Worm (Caenorhabditis elegans): ENCODE results near the gene wrt-1.

wrt-1 gene

DNA sequence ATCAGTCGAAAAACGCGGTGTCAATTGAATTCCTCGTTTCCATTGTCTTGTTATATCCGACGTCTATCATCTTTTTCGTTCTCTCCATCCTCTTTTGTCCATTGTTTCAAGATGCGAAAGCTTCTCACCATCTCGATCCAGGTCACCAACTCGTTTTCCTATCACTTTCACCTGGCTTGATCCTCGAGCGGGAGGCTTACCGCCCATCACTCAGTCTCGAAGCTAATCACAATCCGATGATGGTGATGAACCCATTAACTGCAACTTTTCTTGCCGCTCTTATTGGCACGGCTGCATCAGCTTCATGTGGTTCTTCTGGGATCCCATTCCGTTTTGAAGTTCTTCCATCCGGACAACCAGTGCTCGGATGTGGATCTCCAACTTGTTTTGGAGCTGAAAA is at the start of gene wrt-1:
TSS of gene wrt-1 (plus strand) at position 53 of the 400 bp plus-strand sequence.
- no peak for TF ChIP-seq unc-62 (GFP tag; optimal IDR thresholded peaks at IDR 0.05)

DNA sequence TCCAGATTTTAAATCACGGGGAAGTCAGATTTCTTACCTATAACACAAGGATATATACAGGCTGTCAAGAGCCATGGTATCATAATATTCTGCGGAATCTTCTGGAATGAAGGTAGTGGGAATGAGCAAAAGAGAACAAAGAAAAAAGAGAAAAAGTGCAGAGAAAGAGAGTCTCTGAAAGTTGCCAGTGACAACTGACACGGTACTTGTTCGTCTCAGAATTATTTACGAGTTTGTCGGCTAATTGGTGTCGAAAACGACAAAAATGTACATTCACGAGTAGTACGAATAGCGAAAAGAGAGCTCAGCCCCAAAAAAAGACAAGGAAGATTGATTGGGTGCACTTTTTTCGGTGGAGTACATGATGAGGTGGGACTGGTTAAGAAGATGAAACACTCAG is 47.8 kb upstream of the wrt-1 start, which contains the start of gene cah-2:
TSS of gene cah-2 (minus strand) at position 101 of the 400 bp plus-strand sequence.
- TF ChIP-seq unc-62 (GFP tag; optimal IDR thresholded peaks at IDR 0.05), result no peak

DNA sequence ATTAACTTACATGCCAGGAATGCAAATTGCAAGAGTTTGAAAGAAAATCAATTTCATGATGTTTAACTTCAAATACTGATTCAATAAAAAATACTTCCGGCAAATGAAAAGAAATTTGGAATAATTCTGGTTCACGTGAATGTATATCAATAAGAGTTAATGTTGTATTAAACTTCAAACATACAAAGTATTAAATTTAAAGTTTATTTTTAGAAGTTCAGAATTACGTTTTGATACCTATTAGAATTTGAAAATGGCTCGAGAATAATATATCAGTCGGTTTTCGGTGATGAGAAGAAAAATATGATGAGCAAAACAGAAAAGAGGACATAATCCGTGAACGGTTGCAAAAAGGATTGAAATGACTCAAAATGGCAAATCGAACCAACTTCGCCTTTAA is 41.2 kb upstream of the wrt-1 start, which contains the start of gene D1022.9:
TSS of gene D1022.9 (minus strand) at position 101 of the 400 bp plus-strand sequence.
- TF ChIP-seq unc-62 (GFP tag; optimal IDR thresholded peaks at IDR 0.05), result no peak

DNA sequence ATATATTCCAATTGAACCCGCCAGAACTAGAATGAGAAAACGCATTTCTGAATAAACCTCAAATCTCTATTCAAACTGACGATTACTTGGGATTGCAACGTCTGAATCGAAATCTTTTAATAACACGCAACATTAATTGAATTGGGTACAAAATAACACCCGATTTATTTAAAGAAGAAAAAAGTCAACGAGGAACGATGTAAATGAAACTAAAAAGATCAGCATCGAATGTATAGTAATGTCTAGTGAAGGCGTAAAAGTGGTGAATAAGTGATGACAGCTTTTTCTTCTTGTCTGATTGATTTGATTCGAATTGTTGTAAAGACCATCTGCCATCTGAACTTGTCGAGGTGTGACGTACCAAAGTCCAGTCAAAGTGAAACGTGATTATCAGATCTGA is 37.2 kb upstream of the wrt-1 start, which contains the start of gene nas-23:
TSS of gene nas-23 (minus strand) at position 101 of the 400 bp plus-strand sequence.
- no peak for TF ChIP-seq unc-62 (GFP tag; optimal IDR thresholded peaks at IDR 0.05)

DNA sequence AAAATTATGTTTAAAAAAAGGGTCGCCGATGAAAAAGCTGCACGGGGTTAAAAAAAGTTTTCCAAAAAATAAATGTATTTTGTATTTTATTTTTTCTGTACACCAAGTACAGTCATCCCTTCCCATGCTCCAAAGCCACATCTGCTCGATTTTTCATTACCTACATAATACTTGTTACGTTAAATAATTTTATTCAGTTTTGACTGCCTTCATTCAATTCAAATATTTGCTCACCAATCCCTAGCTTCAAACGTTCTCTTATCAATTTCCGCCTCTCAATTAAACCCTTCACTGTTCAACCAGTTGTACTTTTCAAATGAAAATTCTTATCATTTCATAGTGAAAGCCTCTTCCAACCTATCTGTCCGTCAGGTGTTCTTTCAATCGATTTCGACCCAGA is 36.6 kb upstream of the wrt-1 start, which contains the start of gene R10H1.1:
TSS of gene R10H1.1 (plus strand) at position 301 of the 400 bp plus-strand sequence.
- no peak for TF ChIP-seq unc-62 (GFP tag; optimal IDR thresholded peaks at IDR 0.05)

DNA sequence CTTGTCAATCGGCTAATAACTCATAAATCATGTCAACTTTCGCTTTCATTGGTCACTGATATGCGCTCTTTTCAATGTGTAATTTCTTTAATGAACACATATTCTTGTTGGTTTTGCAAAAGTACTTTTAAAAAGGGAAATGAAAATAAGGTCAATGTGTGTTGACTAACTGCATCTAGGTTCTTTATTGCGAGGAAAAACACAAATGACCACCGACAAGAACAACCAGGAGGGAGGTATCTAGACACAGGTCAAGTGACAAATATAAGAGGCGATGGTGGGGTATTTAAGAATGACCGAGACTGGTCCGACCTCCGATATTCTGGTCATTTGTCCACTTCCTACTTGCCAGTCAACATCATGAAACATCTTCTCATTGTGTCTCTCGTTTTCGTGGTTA is 34.7 kb upstream of the wrt-1 start, which contains the start of gene spi-1:
TSS of gene spi-1 (plus strand) at position 178 of the 400 bp plus-strand sequence.
- no peak for TF ChIP-seq unc-62 (GFP tag; optimal IDR thresholded peaks at IDR 0.05)

DNA sequence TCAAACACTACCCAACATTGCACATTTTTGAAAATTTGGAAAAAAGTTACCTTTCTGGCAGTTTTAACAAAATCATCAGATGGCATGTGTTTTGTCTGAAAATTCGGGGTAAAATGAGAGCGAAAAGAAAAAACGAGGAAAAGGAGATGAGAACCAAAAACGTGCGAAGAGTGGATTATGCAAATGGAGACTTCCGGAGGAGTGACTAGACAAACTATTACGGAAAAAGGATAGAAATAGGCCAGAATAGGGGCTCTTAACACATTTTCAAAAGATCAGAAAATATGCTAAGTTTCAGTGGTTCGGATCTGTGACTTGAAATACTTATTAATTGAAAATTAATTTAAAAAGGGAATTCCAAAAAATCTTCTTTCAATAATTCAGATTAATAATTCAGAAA is 31.4 kb upstream of the wrt-1 start, which contains the start of gene srab-14:
TSS of gene srab-14 (minus strand) at position 101 of the 400 bp plus-strand sequence.
- TF ChIP-seq unc-62 (GFP tag; optimal IDR thresholded peaks at IDR 0.05), result no peak

DNA sequence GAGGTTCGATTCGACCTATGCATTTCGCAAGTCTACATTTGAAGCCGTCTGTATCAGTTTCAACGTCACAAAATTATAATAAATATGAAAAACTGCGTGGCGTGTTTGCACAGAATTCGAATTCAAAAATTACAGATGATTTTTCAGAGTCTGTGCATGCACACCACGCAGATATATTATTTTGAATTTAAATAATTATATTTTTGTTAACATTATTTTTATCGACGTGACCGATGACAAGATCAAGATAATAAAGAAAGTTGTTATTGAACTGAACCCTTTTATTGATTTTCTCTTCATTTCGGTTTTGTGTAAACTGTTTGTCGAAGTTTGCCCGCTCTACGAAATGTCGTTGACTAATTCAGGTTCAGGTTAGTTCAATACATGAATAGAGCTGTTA is 25.8 kb upstream of the wrt-1 start, which contains the start of gene C28F5.1:
TSS of gene C28F5.1 (plus strand) at position 301 of the 400 bp plus-strand sequence.
- no peak for TF ChIP-seq unc-62 (GFP tag; optimal IDR thresholded peaks at IDR 0.05)

DNA sequence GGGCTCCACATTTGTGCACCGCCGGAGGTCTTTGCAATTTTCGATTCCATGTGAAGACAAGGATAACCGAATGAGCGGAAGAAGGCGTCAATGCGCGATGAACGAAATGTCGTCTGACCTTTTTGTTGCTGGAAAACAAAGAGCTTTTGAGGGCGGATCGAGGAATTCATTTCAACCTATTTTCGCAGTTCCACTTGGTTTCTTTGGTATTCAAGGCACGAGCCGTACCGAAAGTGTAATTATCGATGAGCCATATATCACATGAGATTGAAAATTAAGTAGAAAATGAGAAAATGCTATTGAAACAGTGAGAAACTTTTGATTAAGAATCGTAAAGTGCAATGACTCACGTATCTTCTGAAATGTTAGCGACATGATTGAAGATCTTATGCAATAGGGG is 11.6 kb upstream of the wrt-1 start, which contains the start of gene glb-9:
TSS of gene glb-9 (minus strand) at position 101 of the 400 bp plus-strand sequence.
- no peak for TF ChIP-seq unc-62 (GFP tag; optimal IDR thresholded peaks at IDR 0.05)

DNA sequence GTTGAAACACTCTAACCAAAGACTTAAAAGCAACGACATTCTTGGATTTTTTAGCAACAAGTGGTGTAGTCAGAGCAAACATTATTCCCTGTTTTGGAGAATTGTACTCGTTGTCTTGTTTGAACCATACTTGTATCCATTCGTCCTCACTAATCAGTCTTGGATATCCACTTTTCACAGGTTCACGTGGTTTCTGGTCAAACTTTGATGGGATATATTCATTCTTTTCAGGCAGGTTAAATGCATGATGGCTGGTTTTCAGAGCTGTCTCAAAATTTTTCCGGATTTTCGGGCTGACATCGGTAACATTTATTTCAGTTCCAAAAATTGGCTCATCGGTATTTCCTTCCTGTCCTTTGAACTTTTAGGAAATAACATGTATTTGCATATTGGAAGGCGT is 9.4 kb upstream of the wrt-1 start:
- no peak for TF ChIP-seq unc-62 (GFP tag; optimal IDR thresholded peaks at IDR 0.05)

DNA sequence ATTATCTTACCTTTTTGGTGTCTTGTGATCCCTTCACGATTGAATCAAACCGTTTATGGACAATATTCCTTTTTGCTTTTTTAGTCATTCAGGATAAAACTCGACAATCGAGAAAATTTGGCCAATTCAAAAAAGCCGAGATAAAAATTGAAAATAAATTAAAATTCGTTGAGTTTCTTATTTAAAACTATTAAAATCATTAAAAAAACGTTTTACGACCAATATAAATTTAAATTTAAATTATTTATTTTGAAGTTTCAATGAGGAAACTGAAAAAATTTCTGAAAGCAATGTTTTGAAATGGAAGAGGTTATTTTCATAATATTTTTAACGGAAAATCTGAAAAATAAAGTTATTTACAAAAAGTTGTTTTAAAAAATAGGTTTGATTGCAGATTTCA is 7.5 kb upstream of the wrt-1 start, which contains the start of gene ZK1290.15:
TSS of gene ZK1290.15 (plus strand) at position 301 of the 400 bp plus-strand sequence.
- no peak for TF ChIP-seq unc-62 (GFP tag; optimal IDR thresholded peaks at IDR 0.05)

DNA sequence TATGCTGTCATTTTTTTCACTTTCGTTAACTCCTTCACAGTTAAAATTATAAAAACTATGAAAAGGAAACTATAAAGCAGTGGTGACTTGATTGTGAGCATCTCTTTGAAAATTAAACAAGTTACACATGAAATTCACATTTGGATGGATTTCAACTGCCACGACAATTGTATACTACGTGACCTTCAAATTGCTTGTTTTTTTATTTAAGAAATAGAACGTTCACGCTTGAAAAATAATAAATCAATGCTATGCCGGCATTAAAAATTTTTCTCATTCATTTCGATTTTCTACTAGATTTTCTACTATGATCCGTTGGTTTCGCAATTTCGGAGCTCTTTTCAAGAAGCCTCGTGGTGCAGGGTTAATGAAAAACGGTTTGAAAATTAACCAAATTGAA is 5.3 kb upstream of the wrt-1 start, which contains the start of the genes ZK1290.7 and rnh-1.1:
TSS of gene ZK1290.7 (minus strand) at position 101 of the 400 bp plus-strand sequence.
TSS of gene rnh-1.1 (plus strand) at position 281 of the 400 bp plus-strand sequence.
- TF ChIP-seq unc-62 (GFP tag; optimal IDR thresholded peaks at IDR 0.05), result no peak

DNA sequence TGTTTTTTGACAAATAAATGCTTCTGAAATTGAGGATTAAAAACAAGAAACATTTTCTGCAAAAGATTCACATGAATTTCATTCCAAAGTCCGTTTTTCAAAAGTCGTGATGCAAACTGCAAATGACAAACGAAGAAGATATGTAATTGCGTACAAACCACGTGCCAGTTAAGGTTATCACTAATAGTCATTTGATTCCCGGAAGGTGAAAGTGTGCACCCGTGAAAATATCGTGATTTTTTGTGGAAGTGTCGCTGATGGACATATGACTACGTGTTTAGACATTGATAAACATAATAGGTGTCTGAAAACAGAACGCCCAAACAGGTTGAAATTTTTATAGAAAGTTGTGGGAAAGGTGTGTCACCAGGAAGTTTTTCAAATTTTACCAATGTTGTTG is 2.6 kb upstream of the wrt-1 start:
- TF ChIP-seq unc-62 (GFP tag; optimal IDR thresholded peaks at IDR 0.05), result no peak

DNA sequence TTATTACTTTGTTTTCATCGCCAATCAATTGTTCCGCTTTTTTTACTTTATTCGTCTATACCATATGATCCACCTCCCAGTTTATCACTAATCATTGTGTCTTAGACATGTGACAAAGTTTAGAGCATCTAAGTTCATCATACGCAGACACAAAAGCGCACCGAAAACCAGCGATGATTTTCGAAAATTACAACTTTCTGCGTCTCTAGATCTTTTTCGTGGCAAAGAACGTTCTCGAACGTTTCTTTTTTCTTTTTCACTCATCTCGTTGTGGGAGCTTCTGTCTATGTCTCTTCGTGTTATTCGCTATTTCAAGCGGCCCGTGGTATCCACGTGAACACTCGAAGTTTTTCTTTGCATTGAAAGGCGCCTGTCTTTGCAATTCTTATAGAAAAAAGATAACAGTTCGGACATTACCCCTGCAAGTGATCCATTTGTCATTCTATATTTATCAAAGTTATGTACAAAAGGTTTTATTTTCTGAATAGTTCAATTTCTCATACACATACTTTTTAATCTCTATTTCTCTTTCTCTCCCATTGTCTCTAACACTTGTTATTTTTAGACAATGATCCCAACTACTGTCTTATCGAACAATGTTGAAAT is 1.6 kb upstream of the wrt-1 start, which contains the start of gene ZK1290.5:
TSS of gene ZK1290.5 (plus strand) at position 566 of the 606 bp plus-strand sequence.
- TF ChIP-seq unc-62 (GFP tag; optimal IDR thresholded peaks at IDR 0.05), result no peak

DNA sequence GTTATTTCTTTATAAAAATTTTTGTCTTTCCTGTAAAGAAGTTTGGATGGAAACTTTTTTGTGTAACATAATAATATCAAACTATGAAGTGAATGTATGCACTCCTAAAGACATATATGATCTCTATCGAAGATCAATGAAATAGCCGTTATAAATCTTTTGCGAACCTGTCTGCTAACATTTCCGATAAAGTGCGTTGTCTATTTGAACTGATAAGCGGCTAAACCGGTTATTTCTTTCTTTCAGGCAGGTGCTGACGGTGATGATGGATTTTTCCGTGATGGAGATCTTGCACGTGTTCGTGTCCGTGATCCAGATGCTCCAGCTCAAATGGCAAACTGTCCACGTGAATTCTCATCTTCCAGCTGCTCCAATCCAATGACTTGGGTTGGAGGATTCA is 682 bp downstream of the wrt-1 start:
- no peak for TF ChIP-seq unc-62 (GFP tag; optimal IDR thresholded peaks at IDR 0.05)

DNA sequence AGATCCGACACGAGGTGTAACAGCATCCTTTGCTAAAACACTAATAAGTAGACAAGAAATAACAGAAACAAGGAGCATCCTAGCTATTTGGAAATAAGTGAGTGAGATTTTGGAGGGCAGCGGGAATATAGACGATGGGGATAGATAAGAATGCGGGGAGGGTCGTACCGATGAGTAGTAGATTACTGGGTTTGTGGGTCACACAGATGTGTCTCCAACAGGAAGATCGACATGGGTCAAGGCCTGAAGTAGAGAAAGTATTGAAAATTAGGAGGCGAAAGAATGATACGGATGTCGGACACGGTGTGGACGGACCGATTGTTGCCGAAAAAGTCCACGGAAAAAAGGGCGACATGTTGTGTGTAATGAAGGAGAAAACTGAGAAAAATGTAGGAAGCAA is 3.6 kb downstream of the wrt-1 start, which contains the start of gene wrt-10:
TSS of gene wrt-10 (minus strand) at position 195 of the 400 bp plus-strand sequence.
- TF ChIP-seq unc-62 (GFP tag; optimal IDR thresholded peaks at IDR 0.05), result no peak

DNA sequence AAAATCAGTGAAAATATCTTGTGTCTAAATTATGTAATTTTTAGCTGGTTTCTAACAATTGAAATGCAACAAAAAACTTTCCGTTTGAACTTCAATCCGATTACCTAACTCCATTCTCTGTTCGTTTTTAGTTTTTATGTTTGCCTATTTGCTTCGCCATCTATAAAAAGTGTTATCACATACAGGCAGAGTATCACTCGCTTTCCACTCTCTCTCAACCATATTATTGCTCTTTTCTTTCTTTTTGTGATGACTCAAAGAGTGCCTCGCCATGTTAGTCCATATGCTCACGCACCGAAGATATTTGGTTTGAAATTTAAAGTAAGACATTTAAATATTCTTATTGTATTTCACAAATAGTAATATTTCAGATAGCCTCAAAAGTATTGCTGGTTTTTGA is 4.1 kb downstream of the wrt-1 start, which contains the start of gene ZK1290.13:
TSS of gene ZK1290.13 (plus strand) at position 73 of the 400 bp plus-strand sequence.
- no peak for TF ChIP-seq unc-62 (GFP tag; optimal IDR thresholded peaks at IDR 0.05)

All from whole organism, dauer.